Worm (Caenorhabditis elegans) whole organism, L2 larva: ENCODE data around the gene ZC416.2.

Experiments used
- R02D3.7 ChIP-seq: fragments of 150-350 bp; optimal IDR thresholded peaks from 2 replicates; lab custom pipeline; 2014; ENCODE audit warnings: missing biosample characterization, missing genetic modification characterization
- elt-1 ChIP-seq: fragments of 150-350 bp; optimal IDR thresholded peaks from 2 replicates; lab custom pipeline; 2014; ENCODE audit warnings: missing biosample characterization, missing genetic modification characterization
- elt-3 ChIP-seq: sonication (generic microtip); optimal IDR thresholded peaks from 2 replicates; lab custom pipeline; 2017; ENCODE audit warnings: missing biosample characterization, missing genetic modification characterization
- fos-1 ChIP-seq: fragments of 150-350 bp; optimal IDR thresholded peaks from 2 replicates; lab custom pipeline; 2014; ENCODE audit warnings: missing biosample characterization, missing genetic modification characterization
- lin-39 ChIP-seq: fragments of 150-350 bp; optimal IDR thresholded peaks from 2 replicates; lab custom pipeline; 2014; ENCODE audit warnings: missing biosample characterization, missing genetic modification reagents, missing genetic modification characterization
- nhr-11 ChIP-seq: fragments of 150-350 bp; optimal IDR thresholded peaks from 2 replicates; lab custom pipeline; 2014; ENCODE audit warnings: missing biosample characterization, missing genetic modification characterization
- nhr-12 ChIP-seq: fragments of 150-350 bp; optimal IDR thresholded peaks from 2 replicates; lab custom pipeline; 2014; ENCODE audit warnings: missing biosample characterization, missing genetic modification characterization
- sma-9 ChIP-seq, 2 experiments: fragments of 150-350 bp in 1 of 2; sonication (generic microtip) in 1 of 2; optimal IDR thresholded peaks; 2 replicates each; lab custom pipeline; 2014 to 2016; ENCODE audit warnings: missing genetic modification characterization in 2 of 2, mild to moderate bottlenecking in 1 of 2, missing biosample characterization in 1 of 2, missing compliant biosample characterization in 1 of 2, missing genetic modification reagents in 1 of 2, moderate library complexity in 1 of 2
- snpc-4 ChIP-seq: fragments of 150-350 bp; optimal IDR thresholded peaks from 2 replicates; lab custom pipeline; 2014; ENCODE audit warnings: missing biosample characterization, missing genetic modification characterization
- unc-55 ChIP-seq: fragments of 150-350 bp; sonication (generic microtip); optimal IDR thresholded peaks from 3 replicates; lab custom pipeline; 2014; ENCODE audit warnings: missing biosample characterization, missing genetic modification reagents, missing genetic modification characterization

- TF ChIP-seq unc-55 (GFP tag; lab: Kevin White, UChicago): no peak
- TF ChIP-seq sma-9 (GFP tag; optimal IDR thresholded peaks at IDR 0.05; lab: Kevin White, UChicago): no peak
- no peak for TF ChIP-seq sma-9 (tag; optimal IDR thresholded peaks at IDR 0.05; lab: Kevin White, UChicago)
- no peak for TF ChIP-seq fos-1 (tag; lab: Kevin White, UChicago)
- TF ChIP-seq lin-39 (tag; lab: Kevin White, UChicago): no peak
- no peak for TF ChIP-seq elt-1 (tag; lab: Kevin White, UChicago)
- TF ChIP-seq nhr-11 (tag; lab: Kevin White, UChicago): no peak
- no peak for TF ChIP-seq elt-3
- TF ChIP-seq snpc-4 (tag; lab: Kevin White, UChicago): no peak
- TF ChIP-seq R02D3.7 (tag; lab: Kevin White, UChicago): no peak
- no peak for TF ChIP-seq nhr-12 (tag; lab: Kevin White, UChicago)
These were observed 31.7 kb downstream of the ZC416.2 start for ce11 chrIV:3665089-3665488.
